Worm (Caenorhabditis elegans): ENCODE data around the gene srg-1.

- TF ChIP-seq nhr-25 (tag; optimal IDR thresholded peaks at IDR 0.05; ENCODE audit: borderline replicate concordance, insufficient read depth) (no peak), F10B5.3 (tag; optimal IDR thresholded peaks at IDR 0.05) (no peak), daf-19 (GFP tag; conservative IDR thresholded peaks at IDR 0.05) (no peak), R02D3.7 (tag; optimal IDR thresholded peaks at IDR 0.05) (no peak), arid-1 (GFP tag; conservative IDR thresholded peaks at IDR 0.05) (no peak), ceh-82 (tag; optimal IDR thresholded peaks at IDR 0.05) (no peak), lin-15B (tag; optimal IDR thresholded peaks at IDR 0.05) (no peak), dve-1 (tag; optimal IDR thresholded peaks at IDR 0.05; ENCODE audit: insufficient read depth) (no peak)
Observed at ce11 chrIII:6215476-6215875, 42.7 kb downstream of the srg-1 start, which contains the start of gene C23G10.11.
